Worm (Caenorhabditis elegans): ENCODE measurements around the gene cec-2.

- no peak for TF ChIP-seq mdl-1 (tag; optimal IDR thresholded peaks at IDR 0.05)
- no peak for TF ChIP-seq elt-3 (tag; optimal IDR thresholded peaks at IDR 0.05)
- TF ChIP-seq fos-1 (tag; optimal IDR thresholded peaks at IDR 0.05): no peak
- TF ChIP-seq nhr-43 (tag; optimal IDR thresholded peaks at IDR 0.05; ENCODE audit: poor library complexity, severe bottlenecking): no peak
- no peak for TF ChIP-seq ZK546.5 (tag; optimal IDR thresholded peaks at IDR 0.05)
- TF ChIP-seq unc-62 (GFP tag; optimal IDR thresholded peaks at IDR 0.05): no peak
- TF ChIP-seq ceh-9 (tag; optimal IDR thresholded peaks at IDR 0.05): no peak
- TF ChIP-seq ama-1 (optimal IDR thresholded peaks at IDR 0.05): no peak
- no peak for TF ChIP-seq snpc-4 (tag; optimal IDR thresholded peaks at IDR 0.05)
- no peak for TF ChIP-seq sea-2 (GFP tag; optimal IDR thresholded peaks at IDR 0.05)
These were observed 22.3 kb downstream of the cec-2 start, which contains the start of gene spl-3 for ce11 chrIV:1192765-1193164.

Measured in whole organism, L3 larva.